Worm (Caenorhabditis elegans) whole organism, L4/young adult: Measurements from ENCODE around the gene srw-98.

ENCODE experiments used
- W03F9.2 ChIP-seq: fragments of 150-350 bp; optimal IDR thresholded peaks from 2 replicates; lab custom pipeline; 2014; ENCODE audit warnings: missing biosample characterization, missing genetic modification characterization
- dao-5 ChIP-seq: sonication (generic microtip); optimal IDR thresholded peaks from 2 replicates; lab custom pipeline; 2016; ENCODE audit warnings: missing genotype, missing genetic modification characterization, moderate library complexity, missing compliant biosample characterization

ce11 chrV:1668216-1668615, 9.9 kb downstream of the srw-98 start, which contains the start of gene irld-42:
- TF ChIP-seq W03F9.2 (tag; lab: Kevin White, UChicago) (no peak), dao-5 (tag; lab: Kevin White, UChicago) (no peak)
